Worm (Caenorhabditis elegans): ENCODE results near the gene fbxb-44.

DNA sequence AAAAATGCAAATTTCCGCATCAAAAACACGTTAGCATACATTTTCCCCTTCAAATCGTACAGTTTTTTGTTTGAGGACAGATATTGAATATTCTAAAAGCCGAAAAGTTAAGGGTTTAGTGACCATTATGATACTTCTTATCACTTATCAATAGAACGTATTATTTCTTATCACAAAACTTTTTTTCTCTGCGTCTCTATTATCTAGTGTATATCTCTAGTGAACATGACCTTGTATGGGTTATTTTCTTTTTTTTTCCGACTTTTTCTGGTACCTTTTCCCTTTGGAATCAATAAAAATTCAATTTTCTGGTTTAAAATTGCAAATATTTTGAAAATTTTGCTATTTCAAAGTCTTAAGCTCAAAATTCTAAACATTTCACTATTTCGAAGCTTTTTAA lies 35.0 kb upstream of the fbxb-44 start:
- TF ChIP-seq lsy-2 (tag; optimal IDR thresholded peaks at IDR 0.05) (no peak), unc-62 (GFP tag; optimal IDR thresholded peaks at IDR 0.05) (no peak), nhr-11 (tag; optimal IDR thresholded peaks at IDR 0.05) (no peak), nhr-25 (tag; optimal IDR thresholded peaks at IDR 0.05) (no peak), ceh-82 (tag; optimal IDR thresholded peaks at IDR 0.05) (no peak), lin-39 (tag; optimal IDR thresholded peaks at IDR 0.05) (no peak)
